Fruit fly (Drosophila melanogaster) whole organism, embryonic: ENCODE data around the gene CG18858.

Source experiments
- B-H1 ChIP-seq: fragments of 200-800 bp; sonication (Bioruptor generic); IDR thresholded peaks from 3 replicates; pipeline ENCODE4 v1.3.6; 2022; ENCODE audit warnings: missing biosample characterization, missing genetic modification characterization
- BEAF-32 ChIP-seq: fragments of 200-800 bp; sonication (Bioruptor generic); optimal IDR thresholded peaks from 3 replicates; lab custom pipeline; 2017; ENCODE audit warnings: missing biosample characterization, missing genetic modification characterization, mild to moderate bottlenecking, moderate library complexity, missing genetic modification reagents
- CG11247 ChIP-seq: fragments of 200-800 bp; sonication (Bioruptor generic); IDR thresholded peaks from 2 replicates; pipeline ENCODE4 v1.3.6; 2022; ENCODE audit warnings: missing biosample characterization, missing genetic modification characterization
- CG11456 ChIP-seq: fragments of 200-800 bp; sonication (Bioruptor generic); IDR thresholded peaks from 3 replicates; pipeline ENCODE4 v1.3.6; 2022; ENCODE audit warnings: missing biosample characterization, missing genetic modification characterization
- CG12299 ChIP-seq: fragments of 200-800 bp; sonication (Bioruptor generic); optimal IDR thresholded peaks from 2 replicates; lab custom pipeline; 2018; ENCODE audit warnings: missing biosample characterization, mild to moderate bottlenecking, missing genetic modification characterization
- CG12744 ChIP-seq: fragments of 200-800 bp; sonication (Bioruptor generic); optimal IDR thresholded peaks from 2 replicates; lab custom pipeline; 2016; ENCODE audit warnings: missing biosample characterization, missing genetic modification characterization
- CG13123 ChIP-seq: fragments of 200-800 bp; sonication (Bioruptor generic); optimal IDR thresholded peaks from 2 replicates; lab custom pipeline; 2016; ENCODE audit warnings: missing biosample characterization, missing genetic modification characterization
- CG14014 ChIP-seq: fragments of 200-800 bp; sonication (Bioruptor generic); IDR thresholded peaks from 2 replicates; pipeline ENCODE4 v1.3.6; 2022; ENCODE audit warnings: missing biosample characterization, missing genetic modification characterization
- CG17359 ChIP-seq: fragments of 200-800 bp; sonication (Bioruptor generic); optimal IDR thresholded peaks from 3 replicates; lab custom pipeline; 2018; ENCODE audit warnings: missing biosample characterization, mild to moderate bottlenecking, missing genetic modification characterization, moderate library complexity
- CG2712 ChIP-seq: fragments of 200-800 bp; optimal IDR thresholded peaks from 3 replicates; lab custom pipeline; 2019; ENCODE audit warnings: missing biosample characterization, mild to moderate bottlenecking, missing genetic modification characterization, moderate library complexity
- CG32772 ChIP-seq: fragments of 200-800 bp; sonication (Bioruptor generic); IDR thresholded peaks from 2 replicates; pipeline ENCODE4 v1.3.6; 2022; ENCODE audit warnings: missing biosample characterization, missing genetic modification characterization
- CG3281 ChIP-seq: fragments of 200-800 bp; sonication (Bioruptor generic); optimal IDR thresholded peaks from 3 replicates; lab custom pipeline; 2017; ENCODE audit warnings: missing biosample characterization, mild to moderate bottlenecking, missing genetic modification characterization
- CG34376 ChIP-seq: fragments of 200-800 bp; sonication (Bioruptor generic); optimal IDR thresholded peaks from 2 replicates; lab custom pipeline; 2018; ENCODE audit warnings: missing biosample characterization, mild to moderate bottlenecking, missing genetic modification characterization
- CG3838 ChIP-seq: fragments of 200-800 bp; sonication (Bioruptor generic); optimal IDR thresholded peaks from 3 replicates; lab custom pipeline; 2016; ENCODE audit warnings: missing biosample characterization, missing genetic modification characterization
- CG43689 ChIP-seq: fragments of 200-800 bp; sonication (Bioruptor generic); IDR thresholded peaks from 2 replicates; pipeline ENCODE4 v1.3.6; 2022; ENCODE audit warnings: missing biosample characterization, missing genetic modification characterization
- CG4730 ChIP-seq: fragments of 200-800 bp; sonication (Bioruptor generic); IDR thresholded peaks from 2 replicates; pipeline ENCODE4 v1.3.6; 2022; ENCODE audit warnings: missing biosample characterization, missing genetic modification characterization
- CG6689 ChIP-seq: fragments of 200-800 bp; sonication (Bioruptor generic); IDR thresholded peaks from 2 replicates; pipeline ENCODE4 v1.3.6; 2022; ENCODE audit warnings: missing biosample characterization, missing genetic modification characterization
- CG6765 ChIP-seq: fragments of 200-800 bp; sonication (Bioruptor generic); optimal IDR thresholded peaks from 3 replicates; lab custom pipeline; 2017; ENCODE audit warnings: missing biosample characterization, mild to moderate bottlenecking, missing genetic modification characterization
- CG9876 ChIP-seq: fragments of 200-800 bp; sonication (Bioruptor generic); optimal IDR thresholded peaks from 2 replicates; lab custom pipeline; 2016; ENCODE audit warnings: missing biosample characterization, missing genetic modification characterization
- Drgx ChIP-seq: fragments of 200-800 bp; sonication (Bioruptor generic); IDR thresholded peaks from 2 replicates; pipeline ENCODE4 v1.3.6; 2022; ENCODE audit warnings: missing biosample characterization, missing genetic modification characterization
- HLH54F ChIP-seq: fragments of 200-800 bp; sonication (Bioruptor generic); optimal IDR thresholded peaks from 3 replicates; lab custom pipeline; 2016; ENCODE audit warnings: missing biosample characterization, missing genetic modification characterization
- Hmx ChIP-seq: fragments of 200-800 bp; sonication (Bioruptor generic); optimal IDR thresholded peaks from 2 replicates; lab custom pipeline; 2016; ENCODE audit warnings: missing biosample characterization, missing genetic modification characterization
- NC2α ChIP-seq: fragments of 200-800 bp; sonication (Bioruptor generic); optimal IDR thresholded peaks from 2 replicates; lab custom pipeline; 2016; ENCODE audit warnings: missing biosample characterization, missing genetic modification characterization
- Opbp ChIP-seq: fragments of 200-800 bp; sonication (Bioruptor generic); IDR thresholded peaks from 3 replicates; pipeline ENCODE4 v1.3.6; 2022; ENCODE audit warnings: missing biosample characterization, missing genetic modification characterization; ENCODE audit not compliant: partially characterized antibody
- Poxn ChIP-seq: fragments of 200-800 bp; sonication (Bioruptor generic); IDR thresholded peaks from 2 replicates; pipeline ENCODE4 v1.3.6; 2022; ENCODE audit warnings: missing biosample characterization, missing genetic modification characterization
- Sox100B ChIP-seq: fragments of 200-800 bp; sonication (Bioruptor generic); optimal IDR thresholded peaks from 3 replicates; lab custom pipeline; 2018; ENCODE audit warnings: missing biosample characterization, mild to moderate bottlenecking, missing genetic modification characterization
- Sox102F ChIP-seq: fragments of 200-800 bp; sonication (Bioruptor generic); optimal IDR thresholded peaks from 2 replicates; lab custom pipeline; 2018; ENCODE audit warnings: missing biosample characterization, mild to moderate bottlenecking, missing genetic modification characterization, moderate library complexity
- Xbp1 ChIP-seq: fragments of 200-800 bp; sonication (Bioruptor generic); optimal IDR thresholded peaks from 3 replicates; lab custom pipeline; 2016; ENCODE audit warnings: missing biosample characterization, mild to moderate bottlenecking, missing genetic modification characterization
- ap ChIP-seq: fragments of 200-800 bp; sonication (Bioruptor generic); IDR thresholded peaks from 2 replicates; pipeline ENCODE4 v1.3.6; 2022; ENCODE audit warnings: missing biosample characterization, missing genetic modification characterization
- caup ChIP-seq: fragments of 200-800 bp; sonication (Bioruptor generic); optimal IDR thresholded peaks from 3 replicates; lab custom pipeline; 2017; ENCODE audit warnings: missing biosample characterization, mild to moderate bottlenecking, missing genetic modification characterization, moderate library complexity; ENCODE audit not compliant: severe bottlenecking
- chm ChIP-seq: fragments of 200-800 bp; sonication (Bioruptor generic); IDR thresholded peaks from 2 replicates; pipeline ENCODE4 v1.3.6; 2022; ENCODE audit warnings: missing biosample characterization, missing genetic modification characterization
- crol ChIP-seq: fragments of 200-800 bp; sonication (Bioruptor generic); IDR thresholded peaks from 2 replicates; pipeline ENCODE4 v1.3.6; 2022; ENCODE audit warnings: missing biosample characterization, missing genetic modification characterization
- crp ChIP-seq, 2 experiments: fragments of 200-800 bp; sonication (Bioruptor generic); optimal IDR thresholded peaks; 2 replicates in 1 of 2; 3 replicates in 1 of 2; lab custom pipeline; 2017; ENCODE audit warnings: missing biosample characterization in 2 of 2, missing genetic modification characterization in 2 of 2, mild to moderate bottlenecking in 1 of 2, moderate library complexity in 1 of 2
- ewg ChIP-seq: fragments of 200-800 bp; sonication (Bioruptor generic); optimal IDR thresholded peaks from 3 replicates; lab custom pipeline; 2017; ENCODE audit warnings: mild to moderate bottlenecking, missing biosample characterization, missing genetic modification reagents, missing genetic modification characterization
- ind ChIP-seq: fragments of 200-800 bp; sonication (Bioruptor generic); optimal IDR thresholded peaks from 3 replicates; lab custom pipeline; 2016; ENCODE audit warnings: missing biosample characterization, missing genetic modification characterization
- kni ChIP-seq: fragments of 200-800 bp; sonication (Bioruptor generic); optimal IDR thresholded peaks from 3 replicates; lab custom pipeline; 2017; ENCODE audit warnings: mild to moderate bottlenecking, missing biosample characterization, missing genetic modification reagents, missing genetic modification characterization
- lbe ChIP-seq: fragments of 200-800 bp; sonication (Bioruptor generic); optimal IDR thresholded peaks from 2 replicates; lab custom pipeline; 2016; ENCODE audit warnings: missing biosample characterization, mild to moderate bottlenecking, missing genetic modification characterization
- nerfin-2 ChIP-seq: fragments of 200-800 bp; sonication (Bioruptor generic); IDR thresholded peaks from 2 replicates; pipeline ENCODE4 v1.3.6; 2022; ENCODE audit warnings: missing biosample characterization, missing genetic modification characterization; ENCODE audit not compliant: partially characterized antibody
- odd ChIP-seq: fragments of 200-800 bp; sonication (Bioruptor generic); optimal IDR thresholded peaks from 2 replicates; lab custom pipeline; 2017; ENCODE audit warnings: missing biosample characterization, mild to moderate bottlenecking, missing genetic modification characterization
- org-1 ChIP-seq: fragments of 200-800 bp; sonication (Bioruptor generic); optimal IDR thresholded peaks from 2 replicates; lab custom pipeline; 2017; ENCODE audit warnings: missing biosample characterization, missing genetic modification characterization
- pan ChIP-seq, 4 experiments: fragments of >200 bp in 3 of 4; fragments of 200-800 bp in 1 of 4; sonication (Bioruptor generic) in 1 of 4; optimal IDR thresholded peaks in 3 of 4; IDR thresholded peaks in 1 of 4; 2 replicates each; pipeline versions ENCODE4 v1.3.6 to Lab custom; 2017 to 2022; ENCODE audit warnings: missing biosample characterization in 2 of 4, missing genetic modification characterization in 2 of 4, mixed read lengths in 1 of 4
- row ChIP-seq: fragments of 200-800 bp; sonication (Bioruptor generic); IDR thresholded peaks from 3 replicates; pipeline ENCODE4 v1.3.6; 2022; ENCODE audit warnings: missing biosample characterization, missing genetic modification characterization
- sens ChIP-seq: fragments of 200-800 bp; sonication (Bioruptor generic); peaks from one replicate; lab custom pipeline; 2016; ENCODE audit warnings: missing biosample characterization, missing genetic modification characterization
- so ChIP-seq: fragments of 200-800 bp; sonication (Bioruptor generic); IDR thresholded peaks from 3 replicates; pipeline ENCODE4 v1.3.6; 2022; ENCODE audit warnings: missing biosample characterization, missing genetic modification characterization
- sug ChIP-seq: fragments of 200-800 bp; optimal IDR thresholded peaks from 2 replicates; lab custom pipeline; 2019; ENCODE audit warnings: missing biosample characterization, mild to moderate bottlenecking, missing genetic modification characterization, moderate library complexity
- yki ChIP-seq: fragments of >200 bp; optimal IDR thresholded peaks from 3 replicates; lab custom pipeline; 2018
- zfh1 ChIP-seq: fragments of 200-800 bp; sonication (Bioruptor generic); IDR thresholded peaks from 3 replicates; pipeline ENCODE4 v1.3.6; 2022; ENCODE audit warnings: missing biosample characterization, missing genetic modification characterization

The CG18858 gene

dm6 chr2L:20417597-20418286 lies 41.1 kb downstream of the CG18858 start (continued):
- TF ChIP-seq CG34376 (GFP tag; lab: Kevin White, UChicago): no peak
- TF ChIP-seq B-H1 (GFP tag; lab: Robert Waterston, UW): peak; percentile 27; the same call in 1 of the 3 replicates
- peak; percentile 27 for TF ChIP-seq CG3281
- no peak for TF ChIP-seq CG6765 (GFP tag; lab: Kevin White, UChicago)
- TF ChIP-seq CG12744 (GFP tag; lab: Kevin White, UChicago): no peak
- TF ChIP-seq kni: no peak
- TF ChIP-seq CG11456 (GFP tag; lab: Robert Waterston, UW): peak; percentile 62; the same call in 2 of the 3 replicates
- TF ChIP-seq CG43689 (GFP tag; lab: Robert Waterston, UW): no peak
- peak; percentile 16 for TF ChIP-seq HLH54F (GFP tag; lab: Kevin White, UChicago)
- peak; percentile 87 for TF ChIP-seq crol (GFP tag; lab: Robert Waterston, UW)
- TF ChIP-seq org-1 (GFP tag; lab: Kevin White, UChicago): no peak
- TF ChIP-seq ewg (GFP tag; lab: Kevin White, UChicago): no peak
- peak; percentile 86 for TF ChIP-seq sug (tag; lab: Kevin White, UChicago)
- no peak for TF ChIP-seq Poxn (GFP tag; lab: Robert Waterston, UW)
- TF ChIP-seq Sox100B: peak; percentile 22
- TF ChIP-seq sens (GFP tag; lab: Kevin White, UChicago): peak; percentile 78
- no peak for TF ChIP-seq CG32772 (GFP tag; lab: Robert Waterston, UW)
- 0 out of 2 replicates have a peak, but pooled peaks have one; percentile 26 for TF ChIP-seq CG4730 (GFP tag; lab: Robert Waterston, UW)
- peak; percentile 59 for TF ChIP-seq CG14014 (GFP tag; lab: Robert Waterston, UW)

- TF ChIP-seq Hmx (no peak), pan (optimal IDR thresholded peaks at IDR 0.05; lab: Kevin White, UChicago) (no peak), pan (GFP tag; optimal IDR thresholded peaks at IDR 0.05 in 1 of 2, IDR thresholded peaks at IDR 0.05 in 1 of 2) (peak in 1 of 2 experiments; percentile 35), NC2α (GFP tag; lab: Kevin White, UChicago) (no peak), org-1 (GFP tag; lab: Kevin White, UChicago) (no peak), BEAF-32 (GFP tag; lab: Kevin White, UChicago) (peak; percentile 78), lbe (no peak), caup (GFP tag; lab: Kevin White, UChicago) (no peak), Drgx (no peak), CG2712 (peak; percentile 75), odd (peak; percentile 8), crp (GFP tag; optimal IDR thresholded peaks at IDR 0.05; lab: Kevin White, UChicago) (peak; percentile 39 to 80), CG9876 (GFP tag; lab: Kevin White, UChicago) (no peak), so (GFP tag; lab: Robert Waterston, UW) (no peak), Opbp (GFP tag; lab: Robert Waterston, UW) (peak; percentile 41; the same call in 1 of the 3 replicates), ind (GFP tag; lab: Kevin White, UChicago) (peak; percentile 56), CG11247 (GFP tag; lab: Robert Waterston, UW) (0 out of 2 replicates have a peak, but pooled peaks have one; percentile 6), CG3838 (GFP tag; lab: Kevin White, UChicago) (no peak), Sox102F (GFP tag; lab: Kevin White, UChicago) (peak; percentile 61), CG6689 (peak; percentile 48; the same call in 1 of the 2 replicates), CG12299 (tag; lab: Kevin White, UChicago) (no peak), yki (no peak), row (GFP tag; lab: Robert Waterston, UW) (peak; percentile 86), Xbp1 (GFP tag; lab: Kevin White, UChicago) (peak; percentile 65), zfh1 (GFP tag; lab: Robert Waterston, UW) (no peak), nerfin-2 (GFP tag; lab: Robert Waterston, UW) (peak; percentile 44; the same call in 1 of the 2 replicates), CG13123 (GFP tag; lab: Kevin White, UChicago) (no peak), CG17359 (tag; lab: Kevin White, UChicago) (peak; percentile 58), ap (GFP tag; lab: Robert Waterston, UW) (no peak), chm (GFP tag; lab: Robert Waterston, UW) (no peak; the same call in 1 of the 2 replicates)
Observed at dm6 chr2L:20416754-20417563, 41.9 kb downstream of the CG18858 start, which contains the start of the genes CG10949 and Arpc2. Gene CG10949 (minus strand): TSS chr2L:20416918. Gene Arpc2 (plus strand): TSS chr2L:20417057.
